Fruit fly (Drosophila melanogaster): Measurements from ENCODE around the gene CG13454.

The CG13454 gene

DNA sequence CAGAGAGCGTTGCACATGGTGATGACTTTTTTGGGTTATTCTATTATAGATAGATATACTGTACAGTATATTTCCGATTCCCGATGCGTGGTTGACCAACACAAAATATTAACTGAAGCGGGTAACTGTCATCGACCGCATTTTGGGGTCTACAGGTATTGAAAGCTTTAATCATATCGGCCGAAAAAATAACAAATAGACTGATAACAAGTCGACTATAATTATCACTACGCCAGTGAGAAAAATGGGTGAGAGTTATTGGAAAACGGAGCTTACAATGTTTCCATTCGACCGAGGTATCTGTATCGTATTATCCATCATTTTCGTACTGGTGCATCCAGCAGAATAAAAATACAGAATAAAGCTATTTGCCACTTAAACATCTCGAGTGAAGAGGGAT lies 1.5 kb upstream of the CG13454 start:
- TF ChIP-seq Dll (optimal IDR thresholded peaks at IDR 0.05): no peak
- TF ChIP-seq usp (GFP tag; optimal IDR thresholded peaks at IDR 0.05): no peak
- no peak for TF ChIP-seq CG8478 (optimal IDR thresholded peaks at IDR 0.05)

dm6 chr3L:15517508-15517907 lies 652 bp upstream of the CG13454 start:
- no peak for TF ChIP-seq usp (GFP tag; optimal IDR thresholded peaks at IDR 0.05)
- no peak for TF ChIP-seq EcR (GFP tag; optimal IDR thresholded peaks at IDR 0.05)
- no peak for TF ChIP-seq Dll (optimal IDR thresholded peaks at IDR 0.05)
- no peak for TF ChIP-seq CG8478 (optimal IDR thresholded peaks at IDR 0.05)

dm6 chr3L:15516440-15516839 lies 416 bp downstream of the CG13454 start:
- TF ChIP-seq Dll (optimal IDR thresholded peaks at IDR 0.05) (no peak), EcR (GFP tag; optimal IDR thresholded peaks at IDR 0.05) (no peak), usp (GFP tag; optimal IDR thresholded peaks at IDR 0.05) (no peak), CG8478 (optimal IDR thresholded peaks at IDR 0.05) (no peak), psq (optimal IDR thresholded peaks at IDR 0.05) (no peak), pan (optimal IDR thresholded peaks at IDR 0.05) (no peak)

DNA sequence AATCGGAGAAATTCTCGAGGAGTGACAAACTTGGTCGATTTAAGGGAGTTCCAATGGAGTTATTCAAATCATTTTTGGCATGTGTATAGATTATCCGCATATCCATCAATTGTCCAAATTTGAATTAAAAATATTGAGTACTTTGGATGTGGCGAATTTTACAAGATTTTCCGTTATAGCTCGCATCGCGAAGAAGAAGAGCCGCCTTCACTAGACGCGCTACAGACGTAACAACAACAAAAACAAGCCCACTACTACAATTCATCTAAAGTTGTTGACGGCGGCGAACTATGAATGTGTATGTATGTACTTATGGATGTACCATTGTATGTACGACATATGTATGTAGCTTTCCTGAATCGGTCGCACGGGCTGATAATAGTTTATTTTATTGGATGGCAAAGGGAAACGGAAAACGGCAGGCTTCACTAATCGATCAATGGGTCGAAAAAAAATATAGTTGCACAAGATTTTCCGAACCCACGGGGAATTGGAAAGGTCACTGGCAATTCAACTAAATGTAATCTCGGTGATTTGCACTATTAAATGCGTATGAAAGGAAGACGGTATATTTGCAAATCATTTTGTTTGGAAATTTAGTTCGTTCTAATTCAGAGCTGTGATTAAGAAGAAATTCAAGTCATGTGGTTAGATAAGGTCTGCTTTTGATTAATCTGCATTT lies 1.9 kb downstream of the CG13454 start:
- TF ChIP-seq usp (GFP tag; optimal IDR thresholded peaks at IDR 0.05) (no peak), CG8478 (optimal IDR thresholded peaks at IDR 0.05) (no peak), Dll (optimal IDR thresholded peaks at IDR 0.05) (no peak), pan (optimal IDR thresholded peaks at IDR 0.05) (no peak), EcR (GFP tag; optimal IDR thresholded peaks at IDR 0.05) (no peak)

- TF ChIP-seq usp (GFP tag; optimal IDR thresholded peaks at IDR 0.05) (no peak), pan (optimal IDR thresholded peaks at IDR 0.05) (no peak), EcR (GFP tag; optimal IDR thresholded peaks at IDR 0.05) (no peak), psq (optimal IDR thresholded peaks at IDR 0.05) (no peak), Dll (optimal IDR thresholded peaks at IDR 0.05) (no peak), CG8478 (optimal IDR thresholded peaks at IDR 0.05) (no peak)
These were observed 2.5 kb downstream of the CG13454 start for dm6 chr3L:15514405-15514804.

DNA sequence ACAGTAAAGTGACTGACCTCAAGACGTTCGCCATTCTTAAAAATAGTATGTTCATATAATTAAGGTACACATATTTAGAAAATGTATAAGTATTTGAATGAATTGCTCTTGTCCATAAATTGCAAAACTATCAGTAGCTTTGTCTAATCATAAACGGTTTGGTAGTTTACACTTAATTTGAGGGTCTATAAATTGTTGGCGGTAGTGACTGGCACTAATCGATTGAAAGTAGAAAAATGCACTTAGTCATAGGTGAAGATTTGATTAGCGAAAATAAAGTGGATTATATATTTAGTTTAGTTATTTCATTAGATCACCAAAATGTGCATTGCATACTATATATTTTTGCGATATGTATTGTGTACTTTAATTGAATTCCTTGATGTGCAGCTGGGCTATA lies 3.1 kb downstream of the CG13454 start:
- TF ChIP-seq EcR (GFP tag; optimal IDR thresholded peaks at IDR 0.05) (no peak), CG8478 (optimal IDR thresholded peaks at IDR 0.05) (no peak), psq (optimal IDR thresholded peaks at IDR 0.05) (no peak), usp (GFP tag; optimal IDR thresholded peaks at IDR 0.05) (no peak), Dll (optimal IDR thresholded peaks at IDR 0.05) (no peak), pan (optimal IDR thresholded peaks at IDR 0.05) (no peak)

DNA sequence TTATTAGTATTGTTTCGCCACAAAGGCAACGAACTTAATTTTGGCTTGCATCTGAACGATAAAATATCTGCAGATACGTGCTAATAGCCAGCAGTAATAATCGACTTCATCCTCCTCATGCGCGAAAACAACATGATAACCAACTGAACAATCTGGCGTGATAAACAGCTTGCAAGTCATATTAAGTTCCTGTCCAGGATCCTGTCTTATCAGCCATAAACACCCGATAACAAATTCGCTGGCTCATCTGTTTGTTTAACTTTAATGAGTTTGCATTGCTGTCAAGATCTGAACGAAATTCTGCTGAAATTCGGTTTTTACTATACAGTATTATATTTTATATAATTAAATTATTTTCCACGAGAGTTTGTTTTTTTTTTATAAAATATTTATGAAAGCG lies 3.6 kb downstream of the CG13454 start:
- TF ChIP-seq EcR (GFP tag; optimal IDR thresholded peaks at IDR 0.05) (no peak), Dll (optimal IDR thresholded peaks at IDR 0.05) (no peak), psq (optimal IDR thresholded peaks at IDR 0.05) (no peak), pan (optimal IDR thresholded peaks at IDR 0.05) (no peak), CG8478 (optimal IDR thresholded peaks at IDR 0.05) (no peak), usp (GFP tag; optimal IDR thresholded peaks at IDR 0.05) (no peak)

DNA sequence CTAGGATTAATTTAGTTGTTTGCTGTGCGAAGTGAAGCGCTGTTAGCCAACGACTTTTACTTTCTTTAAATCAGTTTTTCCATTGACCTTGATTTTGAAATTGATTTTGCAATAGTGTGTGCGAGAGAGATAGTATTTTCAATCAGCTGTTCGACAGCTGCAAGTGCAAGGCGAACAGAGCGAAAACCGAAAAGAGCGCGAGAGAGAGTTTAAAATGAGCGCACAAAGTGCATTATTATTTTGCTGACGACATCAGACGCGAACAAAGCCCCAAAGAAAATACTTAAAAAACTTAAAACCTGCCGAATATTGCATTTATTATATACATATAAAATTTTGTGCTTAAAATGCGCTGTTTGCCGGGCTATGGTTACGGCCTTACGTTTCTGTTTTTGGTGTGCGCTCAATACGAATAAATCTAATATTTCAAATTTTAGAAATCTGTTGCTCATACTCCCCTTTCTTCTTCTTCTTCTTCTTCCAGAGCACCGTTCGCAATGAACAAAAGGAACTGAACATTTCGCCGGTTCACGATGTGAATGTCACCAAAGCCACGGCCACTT lies 5.1 kb downstream of the CG13454 start:
- TF ChIP-seq psq (optimal IDR thresholded peaks at IDR 0.05): no peak
- TF ChIP-seq usp (GFP tag; optimal IDR thresholded peaks at IDR 0.05): no peak
- TF ChIP-seq pan (optimal IDR thresholded peaks at IDR 0.05): no peak
- no peak for TF ChIP-seq Dll (optimal IDR thresholded peaks at IDR 0.05)
- TF ChIP-seq EcR (GFP tag; optimal IDR thresholded peaks at IDR 0.05): no peak
- no peak for TF ChIP-seq CG8478 (optimal IDR thresholded peaks at IDR 0.05)

DNA sequence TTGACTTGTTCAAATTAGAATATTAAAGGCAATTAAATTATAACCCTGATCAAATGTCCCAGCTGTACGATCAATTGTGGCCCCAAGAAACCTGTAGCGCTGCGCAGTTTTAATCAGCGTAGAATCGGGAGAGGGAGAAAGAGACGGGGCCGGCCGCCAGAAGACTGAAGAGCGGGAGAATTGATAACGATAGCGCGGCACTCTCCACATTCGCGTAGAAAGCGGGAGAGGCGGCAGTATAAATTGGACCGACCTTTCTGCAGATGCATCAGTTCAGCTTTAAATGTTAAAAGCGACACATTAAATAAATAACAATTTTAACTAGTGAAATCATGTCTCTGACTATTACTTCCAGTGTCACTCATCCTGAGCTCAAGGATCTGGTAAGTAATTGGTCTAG lies 6.1 kb downstream of the CG13454 start, which contains the start of gene MsrA:
Gene MsrA, plus strand, starts transcription at position 266 of the 400 bp plus-strand sequence.
- TF ChIP-seq EcR (GFP tag; optimal IDR thresholded peaks at IDR 0.05): no peak
- no peak for TF ChIP-seq pan (optimal IDR thresholded peaks at IDR 0.05)
- no peak for TF ChIP-seq CG8478 (optimal IDR thresholded peaks at IDR 0.05)
- TF ChIP-seq psq (optimal IDR thresholded peaks at IDR 0.05): no peak
- no peak for TF ChIP-seq usp (GFP tag; optimal IDR thresholded peaks at IDR 0.05)
- TF ChIP-seq Dll (optimal IDR thresholded peaks at IDR 0.05): no peak

- TF ChIP-seq psq (optimal IDR thresholded peaks at IDR 0.05): no peak
- TF ChIP-seq Dll (optimal IDR thresholded peaks at IDR 0.05): no peak
- no peak for TF ChIP-seq CG8478 (optimal IDR thresholded peaks at IDR 0.05)
- no peak for TF ChIP-seq EcR (GFP tag; optimal IDR thresholded peaks at IDR 0.05)
- no peak for TF ChIP-seq usp (GFP tag; optimal IDR thresholded peaks at IDR 0.05)
- TF ChIP-seq pan (optimal IDR thresholded peaks at IDR 0.05): no peak
These were observed 7.5 kb downstream of the CG13454 start, which contains the start of the genes gdl and gdl-ORF39 for dm6 chr3L:15509398-15509797. Gene gdl (plus strand): TSS chr3L:15509445. Gene gdl-ORF39 (plus strand): TSS chr3L:15509445.

DNA sequence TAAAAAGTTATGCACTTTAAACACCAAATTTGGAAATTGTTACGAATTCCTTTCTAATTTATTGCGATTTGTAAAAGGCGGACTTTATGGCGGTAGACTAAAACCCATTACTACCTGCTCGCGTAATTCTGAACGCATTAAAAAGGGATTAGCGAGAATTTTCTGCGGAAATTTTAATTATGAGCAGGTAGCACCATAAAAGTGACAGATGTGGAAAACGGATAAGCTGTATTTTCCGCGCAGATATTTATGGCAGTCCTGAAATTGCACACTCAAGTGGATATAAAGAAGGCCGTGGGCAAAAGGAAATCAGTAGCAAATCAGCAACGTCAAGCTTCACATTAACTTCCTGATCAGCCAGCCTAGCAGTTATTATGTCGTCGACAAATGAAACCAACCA lies 8.1 kb downstream of the CG13454 start, which contains the start of gene Z600:
Gene Z600, plus strand, starts transcription at position 312 of the 400 bp plus-strand sequence.
- TF ChIP-seq psq (optimal IDR thresholded peaks at IDR 0.05): no peak
- no peak for TF ChIP-seq pan (optimal IDR thresholded peaks at IDR 0.05)
- no peak for TF ChIP-seq CG8478 (optimal IDR thresholded peaks at IDR 0.05)
- TF ChIP-seq usp (GFP tag; optimal IDR thresholded peaks at IDR 0.05): no peak

dm6 chr3L:15508233-15508632 lies 8.6 kb downstream of the CG13454 start, which contains the start of gene CG7841:
Gene CG7841 (minus strand): TSS chr3L:15508252.
- TF ChIP-seq psq (optimal IDR thresholded peaks at IDR 0.05) (no peak), EcR (GFP tag; optimal IDR thresholded peaks at IDR 0.05) (peak in 1 of 2 experiments; percentile 54)

Data from whole organism.